Fruit fly (Drosophila melanogaster): ENCODE results near the gene CG1677.

The CG1677 gene

dm6 chrX:7299399-7300355 lies 105.9 kb downstream of the CG1677 start (continued):
- peak; percentile 2 for TF ChIP-seq Myb (GFP tag; optimal IDR thresholded peaks at IDR 0.05)
- TF ChIP-seq peb (GFP tag; IDR thresholded peaks at IDR 0.05): no peak
- no peak for TF ChIP-seq danr (GFP tag; IDR thresholded peaks at IDR 0.05)
- TF ChIP-seq otp (GFP tag; IDR thresholded peaks at IDR 0.05): 0 out of 3 replicates have a peak, but pooled peaks have one; percentile 24
- no peak for TF ChIP-seq Mes4 (GFP tag; optimal IDR thresholded peaks at IDR 0.05)
- TF ChIP-seq CG13424 (tag; optimal IDR thresholded peaks at IDR 0.05): peak; percentile 66
- no peak for TF ChIP-seq gcm2 (GFP tag; optimal IDR thresholded peaks at IDR 0.05)
- TF ChIP-seq CG34224 (GFP tag; IDR thresholded peaks at IDR 0.05; ENCODE audit: partially characterized antibody): no peak; the same call in 2 of the 3 replicates
- peak; percentile 94 for TF ChIP-seq shn (GFP tag; optimal IDR thresholded peaks at IDR 0.05)
- no peak for TF ChIP-seq CG16863 (GFP tag; optimal IDR thresholded peaks at IDR 0.05)
- no peak for TF ChIP-seq kah (GFP tag; optimal IDR thresholded peaks at IDR 0.05)
- TF ChIP-seq CG17385 (GFP tag; optimal IDR thresholded peaks at IDR 0.05): no peak
- no peak for TF ChIP-seq Bdp1 (GFP tag; optimal IDR thresholded peaks at IDR 0.05)
- TF ChIP-seq TFAM (GFP tag; optimal IDR thresholded peaks at IDR 0.05): no peak
- 0 out of 3 replicates have a peak, but pooled peaks have one; percentile 22 for TF ChIP-seq Dbx (GFP tag; IDR thresholded peaks at IDR 0.05)
- TF ChIP-seq tx (GFP tag; optimal IDR thresholded peaks at IDR 0.05): peak; percentile 41
- peak; percentile 77 for TF ChIP-seq CG18011 (GFP tag; optimal IDR thresholded peaks at IDR 0.05)
- no peak for TF ChIP-seq hkb (optimal IDR thresholded peaks at IDR 0.05)
- no peak; the same call in 1 of the 2 replicates for TF ChIP-seq hkb (GFP tag; IDR thresholded peaks at IDR 0.05)
- peak; percentile 61 for TF ChIP-seq Drgx (GFP tag; IDR thresholded peaks at IDR 0.05)
- TF ChIP-seq CG2199 (GFP tag; IDR thresholded peaks at IDR 0.05): no peak
- TF ChIP-seq jigr1 (GFP tag; IDR thresholded peaks at IDR 0.05): no peak
- TF ChIP-seq zen (tag; optimal IDR thresholded peaks at IDR 0.05): no peak
- no peak for TF ChIP-seq Ravus (GFP tag; IDR thresholded peaks at IDR 0.05)
- TF ChIP-seq Ada2b (GFP tag; IDR thresholded peaks at IDR 0.05): peak; percentile 20; the same call in 1 of the 2 replicates
- peak; percentile 29; the same call in 1 of the 2 replicates for TF ChIP-seq CG10366 (GFP tag; IDR thresholded peaks at IDR 0.05)
- no peak for TF ChIP-seq usp (GFP tag; optimal IDR thresholded peaks at IDR 0.05)
- TF ChIP-seq CG31388 (GFP tag; optimal IDR thresholded peaks at IDR 0.05): no peak
- peak; percentile 27 to 33 for TF ChIP-seq dpn (GFP tag; optimal IDR thresholded peaks at IDR 0.05)
- no peak for TF ChIP-seq dati (GFP tag; IDR thresholded peaks at IDR 0.05)
- no peak for TF ChIP-seq Hr39 (optimal IDR thresholded peaks at IDR 0.05)
- TF ChIP-seq CG12299 (tag; optimal IDR thresholded peaks at IDR 0.05): no peak
- no peak for TF ChIP-seq chm (GFP tag; IDR thresholded peaks at IDR 0.05)
- 0 out of 2 replicates have a peak, but pooled peaks have one; percentile 15 for TF ChIP-seq hbn (GFP tag; IDR thresholded peaks at IDR 0.05; ENCODE audit: partially characterized antibody)
- TF ChIP-seq ro (GFP tag; IDR thresholded peaks at IDR 0.05): no peak
- TF ChIP-seq CG12391 (tag; optimal IDR thresholded peaks at IDR 0.05): peak; percentile 43
- no peak for TF ChIP-seq CG34376 (GFP tag; optimal IDR thresholded peaks at IDR 0.05)
- no peak for TF ChIP-seq CG10959 (GFP tag; IDR thresholded peaks at IDR 0.05)
- peak; percentile 74 for TF ChIP-seq CG12236 (GFP tag; optimal IDR thresholded peaks at IDR 0.05)
- TF ChIP-seq Tbp (GFP tag; optimal IDR thresholded peaks at IDR 0.05): no peak
- TF ChIP-seq CG14710 (tag; optimal IDR thresholded peaks at IDR 0.05): no peak
- TF ChIP-seq MESR4 (GFP tag; optimal IDR thresholded peaks at IDR 0.05): no peak
- TF ChIP-seq CG18599 (GFP tag; optimal IDR thresholded peaks at IDR 0.05): peak; percentile 67
- peak; percentile 72 for TF ChIP-seq CG2120 (GFP tag; optimal IDR thresholded peaks at IDR 0.05)
- peak; percentile 99 for TF ChIP-seq CG6175 (GFP tag; IDR thresholded peaks at IDR 0.05)
- TF ChIP-seq CG10462 (GFP tag; optimal IDR thresholded peaks at IDR 0.05): no peak
- no peak for TF ChIP-seq Lim3 (GFP tag; IDR thresholded peaks at IDR 0.05)
- TF ChIP-seq CG18262 (tag; optimal IDR thresholded peaks at IDR 0.05): peak; percentile 61
- TF ChIP-seq CG17359 (tag; optimal IDR thresholded peaks at IDR 0.05): peak; percentile 43
- TF ChIP-seq slbo (GFP tag; IDR thresholded peaks at IDR 0.05): peak; percentile 58

Data from whole organism, embryonic.